Worm (Caenorhabditis elegans) whole organism, late embryonic: ENCODE measurements around the gene ddx-19.

ENCODE experiments used
- K02D7.2 ChIP-seq: sonication (generic microtip); optimal IDR thresholded peaks from 2 replicates; lab custom pipeline; 2017; ENCODE audit warnings: mild to moderate bottlenecking, missing genetic modification characterization, missing compliant biosample characterization
- K09A11.1 ChIP-seq: sonication (generic microtip); optimal IDR thresholded peaks from 2 replicates; lab custom pipeline; 2017; ENCODE audit warnings: antibody characterized with exemption, mild to moderate bottlenecking, missing genetic modification characterization, missing compliant biosample characterization; ENCODE audit not compliant: insufficient read depth
- T23F11.4 ChIP-seq: fragments of 200-800 bp; sonication (Bioruptor generic); optimal IDR thresholded peaks from 2 replicates; lab custom pipeline; 2018; ENCODE audit warnings: mild to moderate bottlenecking, missing genetic modification characterization, missing compliant biosample characterization
- Y22D7AL.16 ChIP-seq: sonication (generic microtip); optimal IDR thresholded peaks from 2 replicates; lab custom pipeline; 2016; ENCODE audit warnings: missing genetic modification characterization, missing compliant biosample characterization
- ahr-1 ChIP-seq: sonication (generic microtip); optimal IDR thresholded peaks from 2 replicates; lab custom pipeline; 2016; ENCODE audit warnings: missing genetic modification characterization, missing compliant biosample characterization
- ama-1 ChIP-seq: fragments of 150-350 bp; optimal IDR thresholded peaks from 2 replicates; lab custom pipeline; 2014
- ceh-18 ChIP-seq: sonication (generic microtip); optimal IDR thresholded peaks from 2 replicates; lab custom pipeline; 2016; ENCODE audit warnings: missing genetic modification characterization, missing compliant biosample characterization
- ceh-2 ChIP-seq: sonication (generic microtip); optimal IDR thresholded peaks from 2 replicates; lab custom pipeline; 2016; ENCODE audit warnings: missing genotype, missing genetic modification characterization, missing compliant biosample characterization
- ceh-30 ChIP-seq: fragments of 150-350 bp; optimal IDR thresholded peaks from 2 replicates; lab custom pipeline; 2014; ENCODE audit warnings: missing biosample characterization, missing genetic modification characterization
- ceh-48 ChIP-seq: sonication (generic microtip); optimal IDR thresholded peaks from 2 replicates; lab custom pipeline; 2016; ENCODE audit warnings: missing genetic modification characterization, inconsistent platforms, missing compliant biosample characterization
- che-1 ChIP-seq: sonication (generic microtip); optimal IDR thresholded peaks from 2 replicates; lab custom pipeline; 2016; ENCODE audit warnings: mild to moderate bottlenecking, missing genetic modification characterization, missing compliant biosample characterization
- dmd-4 ChIP-seq: sonication (generic microtip); optimal IDR thresholded peaks from 2 replicates; lab custom pipeline; 2016; ENCODE audit warnings: borderline replicate concordance, missing genetic modification characterization, missing compliant biosample characterization
- ets-4 ChIP-seq: sonication (generic microtip); optimal IDR thresholded peaks from 2 replicates; lab custom pipeline; 2016; ENCODE audit warnings: missing genetic modification characterization, missing compliant biosample characterization
- eyg-1 ChIP-seq: sonication (generic microtip); optimal IDR thresholded peaks from 2 replicates; lab custom pipeline; 2016; ENCODE audit warnings: missing genotype, missing genetic modification characterization, missing compliant biosample characterization
- fax-1 ChIP-seq: sonication (generic microtip); optimal IDR thresholded peaks from 2 replicates; lab custom pipeline; 2016; ENCODE audit warnings: missing genotype, missing genetic modification characterization, missing compliant biosample characterization
- fkh-6 ChIP-seq: sonication (generic microtip); optimal IDR thresholded peaks from 2 replicates; lab custom pipeline; 2016; ENCODE audit warnings: missing genetic modification characterization, missing compliant biosample characterization
- hlh-13 ChIP-seq: fragments of 200-800 bp; sonication (Bioruptor generic); optimal IDR thresholded peaks from 2 replicates; lab custom pipeline; 2018; ENCODE audit warnings: mild to moderate bottlenecking, missing genetic modification characterization, missing compliant biosample characterization
- hlh-15 ChIP-seq: sonication (generic microtip); optimal IDR thresholded peaks from 2 replicates; lab custom pipeline; 2016; ENCODE audit warnings: missing genetic modification characterization, missing compliant biosample characterization
- hlh-8 ChIP-seq: sonication (generic microtip); optimal IDR thresholded peaks from 2 replicates; lab custom pipeline; 2016; ENCODE audit warnings: missing genotype, missing genetic modification characterization, missing compliant biosample characterization
- lin-11 ChIP-seq: fragments of 200-800 bp; sonication (Bioruptor generic); optimal IDR thresholded peaks from 2 replicates; lab custom pipeline; 2018; ENCODE audit warnings: mild to moderate bottlenecking, missing genetic modification characterization, missing compliant biosample characterization
- madf-2 ChIP-seq: sonication (generic microtip); optimal IDR thresholded peaks from 2 replicates; lab custom pipeline; 2017; ENCODE audit warnings: missing genetic modification characterization, missing compliant biosample characterization
- mec-3 ChIP-seq: sonication (generic microtip); optimal IDR thresholded peaks from 2 replicates; lab custom pipeline; 2016; ENCODE audit warnings: borderline replicate concordance, missing genetic modification characterization, missing compliant biosample characterization
- nhr-11 ChIP-seq: fragments of 150-350 bp; optimal IDR thresholded peaks from 2 replicates; lab custom pipeline; 2014; ENCODE audit warnings: missing biosample characterization, missing genetic modification characterization
- nhr-232 ChIP-seq: sonication (generic microtip); optimal IDR thresholded peaks from 2 replicates; lab custom pipeline; 2016; ENCODE audit warnings: missing genetic modification characterization, missing compliant biosample characterization
- pha-2 ChIP-seq: sonication (generic microtip); optimal IDR thresholded peaks from 2 replicates; lab custom pipeline; 2017; ENCODE audit warnings: mild to moderate bottlenecking, missing genetic modification characterization, missing compliant biosample characterization
- pha-4 ChIP-seq: fragments of 150-350 bp; optimal IDR thresholded peaks from 2 replicates; lab custom pipeline; 2018; ENCODE audit warnings: missing biosample characterization, missing genetic modification reagents, missing genetic modification characterization
- pros-1 ChIP-seq: fragments of 150-350 bp; optimal IDR thresholded peaks from 2 replicates; lab custom pipeline; 2014; ENCODE audit warnings: missing biosample characterization, missing genetic modification reagents, missing genetic modification characterization
- rnt-1 ChIP-seq: sonication (generic microtip); optimal IDR thresholded peaks from 2 replicates; lab custom pipeline; 2016; ENCODE audit warnings: missing genetic modification characterization, missing compliant biosample characterization
- sdc-2 ChIP-seq: sonication (generic microtip); optimal IDR thresholded peaks from 2 replicates; lab custom pipeline; 2016; ENCODE audit warnings: missing genotype, missing genetic modification characterization, missing compliant biosample characterization
- sox-2 ChIP-seq: fragments of 200-800 bp; sonication (Bioruptor generic); IDR thresholded peaks from 2 replicates; pipeline ENCODE4 v1.3.6; 2022; ENCODE audit warnings: missing genetic modification reagents, missing genetic modification characterization, missing compliant biosample characterization
- sox-4 ChIP-seq: sonication (generic microtip); optimal IDR thresholded peaks from 2 replicates; lab custom pipeline; 2017; ENCODE audit warnings: mild to moderate bottlenecking, missing genetic modification characterization, inconsistent platforms, missing compliant biosample characterization
- tbx-7 ChIP-seq: sonication (generic microtip); optimal IDR thresholded peaks from 2 replicates; lab custom pipeline; 2016; ENCODE audit warnings: missing genotype, missing genetic modification characterization, missing compliant biosample characterization
- ttx-3 ChIP-seq: sonication (generic microtip); optimal IDR thresholded peaks from 2 replicates; lab custom pipeline; 2016; ENCODE audit warnings: missing genetic modification reagents, missing genetic modification characterization, missing compliant biosample characterization
- unc-3 ChIP-seq, 2 experiments: fragments of 200-800 bp in 1 of 2; sonication (Bioruptor generic) in 1 of 2; sonication (generic microtip) in 1 of 2; conservative IDR thresholded peaks in 1 of 2; optimal IDR thresholded peaks in 1 of 2; 2 replicates each; pipeline versions ENCODE4 v1.3.6 to Lab custom; 2016 to 2022; ENCODE audit warnings: missing compliant biosample characterization in 2 of 2, missing genetic modification characterization in 2 of 2, missing genetic modification reagents in 1 of 2
- unc-86 ChIP-seq: sonication (generic microtip); optimal IDR thresholded peaks from 2 replicates; lab custom pipeline; 2016; ENCODE audit warnings: missing genetic modification characterization, missing compliant biosample characterization
- zip-5 ChIP-seq: sonication (generic microtip); optimal IDR thresholded peaks from 2 replicates; lab custom pipeline; 2016; ENCODE audit warnings: missing genetic modification characterization, missing compliant biosample characterization
- ztf-16 ChIP-seq: sonication (generic microtip); optimal IDR thresholded peaks from 2 replicates; lab custom pipeline; 2017; ENCODE audit warnings: missing genetic modification characterization, missing compliant biosample characterization

The ddx-19 gene

ce11 chrII:8911929-8912328, 27.2 kb downstream of the ddx-19 start, which contains the start of gene B0457.4:
B0457.4 (minus strand) TSS chrII:8912029.
- TF ChIP-seq hlh-13 (GFP tag; lab: Kevin White, UChicago) (no peak), nhr-11 (tag; lab: Kevin White, UChicago) (no peak)
- TF ChIP-seq, all 69 proteins: peak for 0

ce11 chrII:8912523-8913017, 27.9 kb downstream of the ddx-19 start:
- TF ChIP-seq ceh-2 (no peak), ceh-30 (tag; lab: Kevin White, UChicago) (no peak), T23F11.4 (GFP tag; lab: Kevin White, UChicago) (no peak), pha-2 (tag; lab: Kevin White, UChicago) (no peak), pros-1 (tag; lab: Kevin White, UChicago) (no peak), ztf-16 (no peak), ceh-18 (tag; lab: Kevin White, UChicago) (no peak), rnt-1 (tag; lab: Kevin White, UChicago) (no peak), Y22D7AL.16 (tag; lab: Kevin White, UChicago) (no peak), madf-2 (no peak), ets-4 (tag; lab: Kevin White, UChicago) (no peak), hlh-15 (tag; lab: Kevin White, UChicago) (no peak), sdc-2 (no peak), sox-4 (tag; lab: Kevin White, UChicago) (no peak)

- TF ChIP-seq fkh-6 (tag; lab: Kevin White, UChicago) (no peak), ttx-3 (tag; lab: Kevin White, UChicago) (no peak), sdc-2 (no peak), tbx-7 (no peak), hlh-8 (tag; lab: Kevin White, UChicago) (no peak), unc-3 (GFP tag; conservative IDR thresholded peaks at IDR 0.05; lab: Robert Waterston, UW) (no peak), unc-3 (tag; optimal IDR thresholded peaks at IDR 0.05; lab: Kevin White, UChicago) (no peak), lin-11 (tag; lab: Kevin White, UChicago) (no peak), zip-5 (tag; lab: Kevin White, UChicago) (no peak), K02D7.2 (no peak), ama-1 (lab: Kevin White, UChicago) (no peak), fax-1 (tag; lab: Kevin White, UChicago) (no peak)
- TF ChIP-seq, all 69 proteins: peak for 0
Observed at ce11 chrII:8914654-8915053, 30.0 kb downstream of the ddx-19 start.

ce11 chrII:8916656-8917055, 32.0 kb downstream of the ddx-19 start:
- TF ChIP-seq ceh-48 (no peak), sox-4 (tag; lab: Kevin White, UChicago) (no peak), ahr-1 (tag; lab: Kevin White, UChicago) (no peak), eyg-1 (tag; lab: Kevin White, UChicago) (no peak), unc-86 (tag; lab: Kevin White, UChicago) (no peak), dmd-4 (tag; lab: Kevin White, UChicago) (no peak), che-1 (tag; lab: Kevin White, UChicago) (no peak), pros-1 (tag; lab: Kevin White, UChicago) (no peak), mec-3 (tag; lab: Kevin White, UChicago) (no peak), pha-4 (tag; lab: Kevin White, UChicago) (no peak), K02D7.2 (no peak), nhr-232 (tag; lab: Kevin White, UChicago) (no peak), K09A11.1 (tag; lab: Kevin White, UChicago) (no peak), zip-5 (tag; lab: Kevin White, UChicago) (no peak), sox-2 (no peak), ztf-16 (no peak)
